Worm (Caenorhabditis elegans): ENCODE results near the gene unc-39.

Gene unc-39

DNA sequence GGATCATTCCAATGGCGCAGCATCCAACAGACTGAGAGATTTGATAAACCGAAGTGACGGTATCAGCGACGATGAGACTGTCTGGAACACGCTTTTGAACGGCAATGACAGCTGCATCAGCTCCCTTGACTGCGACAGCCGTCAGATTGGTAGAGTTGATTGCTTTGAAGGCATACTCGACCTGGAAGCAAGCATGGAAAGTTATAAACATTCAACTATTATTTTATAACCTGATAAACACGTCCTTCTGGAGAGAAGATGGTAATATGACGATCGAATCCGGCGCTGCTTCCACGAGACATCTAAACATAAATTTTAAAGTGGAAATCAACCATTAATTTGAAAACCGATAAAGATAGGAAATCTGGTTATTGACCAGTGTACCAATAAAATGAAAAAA is 49.4 kb downstream of the unc-39 start, which contains the start of gene pas-1:
TSS of gene pas-1 (minus strand) at position 302 of the 400 bp plus-strand sequence.
- TF ChIP-seq zfh-2 (GFP tag; conservative IDR thresholded peaks at IDR 0.05) (0 out of 2 replicates have a peak, but pooled peaks have one; percentile 16), F39B2.1 (GFP tag; IDR thresholded peaks at IDR 0.05) (0 out of 2 replicates have a peak, but pooled peaks have one; percentile 18), C06A6.2 (GFP tag; conservative IDR thresholded peaks at IDR 0.05) (no peak), F57C9.4 (tag; optimal IDR thresholded peaks at IDR 0.05) (no peak), lin-35 (GFP tag; optimal IDR thresholded peaks at IDR 0.05) (no peak), Y56A3A.18 (GFP tag; IDR thresholded peaks at IDR 0.05) (no peak), sdz-38 (tag; optimal IDR thresholded peaks at IDR 0.05) (no peak), lsl-1 (GFP tag; optimal IDR thresholded peaks at IDR 0.05) (no peak), egl-44 (GFP tag; IDR thresholded peaks at IDR 0.05) (no peak), cebp-2 (GFP tag; IDR thresholded peaks at IDR 0.05) (no peak), sptf-2 (GFP tag; optimal IDR thresholded peaks at IDR 0.05) (no peak), ztf-6 (GFP tag; IDR thresholded peaks at IDR 0.05) (no peak), ekl-4 (GFP tag; IDR thresholded peaks at IDR 0.05) (peak; percentile 72; the same call in 1 of the 2 replicates), ZK185.1 (tag; optimal IDR thresholded peaks at IDR 0.05; ENCODE audit: poor library complexity, severe bottlenecking) (no peak), Y67H2A.10 (GFP tag; conservative IDR thresholded peaks at IDR 0.05) (no peak), F49E8.2 (tag; optimal IDR thresholded peaks at IDR 0.05; ENCODE audit: insufficient read depth) (no peak), egrh-3 (GFP tag; IDR thresholded peaks at IDR 0.05) (no peak), K11D2.4 (GFP tag; IDR thresholded peaks at IDR 0.05) (no peak), Y95B8A.8 (GFP tag; IDR thresholded peaks at IDR 0.05) (no peak), D2030.7 (GFP tag; IDR thresholded peaks at IDR 0.05) (no peak), nfyb-1 (GFP tag; IDR thresholded peaks at IDR 0.05) (peak; percentile 18; the same call in 1 of the 2 replicates), mes-4 (tag; optimal IDR thresholded peaks at IDR 0.05) (no peak), B0336.3 (GFP tag; IDR thresholded peaks at IDR 0.05) (0 out of 2 replicates have a peak, but pooled peaks have one; percentile 46), repo-1 (tag; optimal IDR thresholded peaks at IDR 0.05) (no peak), Y53F4B.3 (GFP tag; IDR thresholded peaks at IDR 0.05) (no peak), lin-40 (tag; optimal IDR thresholded peaks at IDR 0.05) (no peak), F55B11.4 (tag; optimal IDR thresholded peaks at IDR 0.05; ENCODE audit: borderline replicate concordance, insufficient read depth) (no peak), tbp1 (GFP tag; optimal IDR thresholded peaks at IDR 0.05) (no peak), nfya-2 (GFP tag; IDR thresholded peaks at IDR 0.05) (no peak), hsf-1 (GFP tag; IDR thresholded peaks at IDR 0.05) (0 out of 2 replicates have a peak, but pooled peaks have one; percentile 30), attf-3 (GFP tag; conservative IDR thresholded peaks at IDR 0.05) (no peak), attf-5 (GFP tag; optimal IDR thresholded peaks at IDR 0.05) (no peak), die-1 (tag; optimal IDR thresholded peaks at IDR 0.05) (no peak), T07F8.4 (tag; optimal IDR thresholded peaks at IDR 0.05) (no peak), C17E4.6 (GFP tag; IDR thresholded peaks at IDR 0.05) (no peak), madf-10 (tag; optimal IDR thresholded peaks at IDR 0.05) (no peak), hmg-20 (GFP tag; IDR thresholded peaks at IDR 0.05) (no peak), nhr-80 (tag; optimal IDR thresholded peaks at IDR 0.05) (no peak), attf-6 (GFP tag; IDR thresholded peaks at IDR 0.05) (no peak), B0261.1 (tag; optimal IDR thresholded peaks at IDR 0.05) (no peak), ets-4 (GFP tag; optimal IDR thresholded peaks at IDR 0.05) (no peak), atf-7 (tag; optimal IDR thresholded peaks at IDR 0.05) (no peak), rec-8 (tag; optimal IDR thresholded peaks at IDR 0.05) (no peak), F33H1.4 (GFP tag; IDR thresholded peaks at IDR 0.05) (no peak), let-526 (GFP tag; IDR thresholded peaks at IDR 0.05) (no peak), him-1 (tag; optimal IDR thresholded peaks at IDR 0.05) (no peak), ztf-3 (GFP tag; optimal IDR thresholded peaks at IDR 0.05) (no peak), dox-1 (GFP tag; IDR thresholded peaks at IDR 0.05) (no peak), Y53G8AR.9 (GFP tag; conservative IDR thresholded peaks at IDR 0.05) (peak; percentile 39; the same call in 1 of the 2 replicates)

All from whole organism, young adult.